Worm (Caenorhabditis elegans) whole organism, young adult: ENCODE data around the gene sym-4.

Experiments
- C06A6.2 ChIP-seq: fragments of 200-800 bp; sonication (Bioruptor generic); conservative IDR thresholded peaks from 2 replicates; pipeline ENCODE4 v1.3.6; 2022; ENCODE audit warnings: missing genetic modification characterization, missing compliant biosample characterization
- D2030.7 ChIP-seq: fragments of 200-800 bp; sonication (Bioruptor generic); IDR thresholded peaks from 2 replicates; pipeline ENCODE4 v1.3.6; 2022; ENCODE audit warnings: missing genetic modification reagents, missing genetic modification characterization, missing compliant biosample characterization
- F57A8.1 ChIP-seq: fragments of 200-800 bp; sonication (Bioruptor generic); optimal IDR thresholded peaks from 2 replicates; lab custom pipeline; 2018; ENCODE audit warnings: mild to moderate bottlenecking, missing genetic modification characterization, moderate library complexity, missing compliant biosample characterization
- K11D2.4 ChIP-seq: fragments of 200-800 bp; sonication (Bioruptor generic); IDR thresholded peaks from 2 replicates; pipeline ENCODE4 v1.3.6; 2022; ENCODE audit warnings: missing genetic modification reagents, missing genetic modification characterization, missing compliant biosample characterization
- K12H6.12 ChIP-seq: fragments of 200-800 bp; sonication (Bioruptor generic); optimal IDR thresholded peaks from 2 replicates; lab custom pipeline; 2018; ENCODE audit warnings: mild to moderate bottlenecking, missing genetic modification characterization, missing compliant biosample characterization
- Y56A3A.18 ChIP-seq: fragments of 200-800 bp; sonication (Bioruptor generic); IDR thresholded peaks from 2 replicates; pipeline ENCODE4 v1.3.6; 2022; ENCODE audit warnings: missing genetic modification reagents, missing genetic modification characterization, missing compliant biosample characterization
- aptf-2 ChIP-seq: fragments of 200-800 bp; sonication (Bioruptor generic); conservative IDR thresholded peaks from 2 replicates; pipeline ENCODE4 v1.3.6; 2022; ENCODE audit warnings: missing genetic modification reagents, missing genetic modification characterization, missing compliant biosample characterization
- attf-5 ChIP-seq: fragments of 200-800 bp; sonication (Bioruptor generic); optimal IDR thresholded peaks from 2 replicates; lab custom pipeline; 2018; ENCODE audit warnings: mild to moderate bottlenecking, missing genetic modification characterization, missing compliant biosample characterization
- ceh-27 ChIP-seq: fragments of 200-800 bp; sonication (Bioruptor generic); optimal IDR thresholded peaks from 2 replicates; lab custom pipeline; 2018; ENCODE audit warnings: mild to moderate bottlenecking, missing genetic modification characterization, moderate library complexity, missing compliant biosample characterization
- ceh-58 ChIP-seq: fragments of 200-800 bp; sonication (Bioruptor generic); IDR thresholded peaks from 2 replicates; pipeline ENCODE4 v1.3.6; 2022; ENCODE audit warnings: missing genetic modification characterization, missing compliant biosample characterization
- ceh-79 ChIP-seq: sonication (generic microtip); optimal IDR thresholded peaks from 2 replicates; lab custom pipeline; 2017; ENCODE audit warnings: mild to moderate bottlenecking, missing genetic modification characterization, missing compliant biosample characterization
- dox-1 ChIP-seq: fragments of 200-800 bp; sonication (Bioruptor generic); IDR thresholded peaks from 2 replicates; pipeline ENCODE4 v1.3.6; 2022; ENCODE audit warnings: missing genetic modification reagents, missing genetic modification characterization, missing compliant biosample characterization
- dpff-1 ChIP-seq: sonication (generic microtip); optimal IDR thresholded peaks from 2 replicates; lab custom pipeline; 2017; ENCODE audit warnings: mild to moderate bottlenecking, missing genetic modification characterization, missing compliant biosample characterization
- efl-1 ChIP-seq: fragments of 150-350 bp; optimal IDR thresholded peaks from 2 replicates; lab custom pipeline; 2014; ENCODE audit warnings: missing biosample characterization, missing genetic modification reagents, missing genetic modification characterization
- ekl-4 ChIP-seq: fragments of 200-800 bp; sonication (Bioruptor generic); IDR thresholded peaks from 2 replicates; pipeline ENCODE4 v1.3.6; 2022; ENCODE audit warnings: missing genetic modification reagents, missing genetic modification characterization, missing compliant biosample characterization
- gei-17 ChIP-seq: fragments of 200-800 bp; sonication (Bioruptor generic); optimal IDR thresholded peaks from 2 replicates; lab custom pipeline; 2018; ENCODE audit warnings: mild to moderate bottlenecking, missing genetic modification characterization, missing compliant biosample characterization
- him-1 ChIP-seq: sonication (generic microtip); optimal IDR thresholded peaks from 2 replicates; lab custom pipeline; 2016; ENCODE audit warnings: missing genotype, missing genetic modification reagents, missing genetic modification characterization, missing compliant biosample characterization
- hmg-1.2 ChIP-seq: fragments of 200-800 bp; sonication (Bioruptor generic); IDR thresholded peaks from 2 replicates; pipeline ENCODE4 v1.3.6; 2022; ENCODE audit warnings: missing genetic modification reagents, missing genetic modification characterization, missing compliant biosample characterization
- hrde-1 ChIP-seq: sonication (generic microtip); optimal IDR thresholded peaks from 2 replicates; lab custom pipeline; 2016; ENCODE audit warnings: missing genetic modification characterization, mild to moderate bottlenecking, missing compliant biosample characterization, moderate library complexity, missing genotype, missing genetic modification reagents, borderline replicate concordance
- hsf-1 ChIP-seq: fragments of 200-800 bp; sonication (Bioruptor generic); IDR thresholded peaks from 2 replicates; pipeline ENCODE4 v1.3.6; 2022; ENCODE audit warnings: missing genetic modification reagents, missing genetic modification characterization, missing compliant biosample characterization
- lin-26 ChIP-seq: fragments of 200-800 bp; sonication (Bioruptor generic); IDR thresholded peaks from 2 replicates; pipeline ENCODE4 v1.3.6; 2022; ENCODE audit warnings: missing genetic modification reagents, missing genetic modification characterization, missing compliant biosample characterization
- lsy-27 ChIP-seq: sonication (generic microtip); optimal IDR thresholded peaks from 2 replicates; lab custom pipeline; 2017; ENCODE audit warnings: missing genetic modification characterization, mild to moderate bottlenecking, missing compliant biosample characterization, antibody characterized with exemption, missing genotype, borderline replicate concordance; ENCODE audit not compliant: insufficient read depth
- madf-10 ChIP-seq: sonication (generic microtip); optimal IDR thresholded peaks from 2 replicates; lab custom pipeline; 2016; ENCODE audit warnings: mild to moderate bottlenecking, missing genetic modification characterization, missing compliant biosample characterization
- madf-3 ChIP-seq: fragments of 200-800 bp; sonication (Bioruptor generic); IDR thresholded peaks from 2 replicates; pipeline ENCODE4 v1.3.6; 2022; ENCODE audit warnings: missing genetic modification reagents, missing genetic modification characterization, missing compliant biosample characterization
- madf-6 ChIP-seq: fragments of 200-800 bp; sonication (Bioruptor generic); IDR thresholded peaks from 2 replicates; pipeline ENCODE4 v1.3.6; 2022; ENCODE audit warnings: missing genetic modification reagents, missing genetic modification characterization, missing compliant biosample characterization
- mxl-1 ChIP-seq: sonication (generic microtip); optimal IDR thresholded peaks from 2 replicates; lab custom pipeline; 2016; ENCODE audit warnings: missing genetic modification characterization, missing compliant biosample characterization
- nhr-120 ChIP-seq: fragments of 200-800 bp; sonication (Bioruptor generic); IDR thresholded peaks from 2 replicates; pipeline ENCODE4 v1.3.6; 2022; ENCODE audit warnings: missing genetic modification characterization, missing compliant biosample characterization
- nhr-80 ChIP-seq: sonication (generic microtip); optimal IDR thresholded peaks from 2 replicates; lab custom pipeline; 2016; ENCODE audit warnings: missing genetic modification characterization, missing compliant biosample characterization
- rcor-1 ChIP-seq: fragments of 200-800 bp; sonication (Bioruptor generic); IDR thresholded peaks from 2 replicates; pipeline ENCODE4 v1.3.6; 2022; ENCODE audit warnings: missing genetic modification reagents, missing genetic modification characterization, missing compliant biosample characterization
- snpc-4 ChIP-seq, 5 experiments: fragments of 150-350 bp in 1 of 5; sonication (generic microtip) in 4 of 5; optimal IDR thresholded peaks; 2 replicates each; lab custom pipeline; 2014 to 2018; ENCODE audit warnings: missing genetic modification characterization in 5 of 5, missing biosample characterization in 3 of 5, antibody characterized with exemption in 2 of 5, mild to moderate bottlenecking in 2 of 5, missing compliant biosample characterization in 2 of 5, missing genotype in 2 of 5, moderate library complexity in 2 of 5, missing genetic modification reagents in 1 of 5
- somi-1 ChIP-seq: fragments of 200-800 bp; sonication (Bioruptor generic); optimal IDR thresholded peaks from 2 replicates; lab custom pipeline; 2018; ENCODE audit warnings: mild to moderate bottlenecking, missing genetic modification characterization, missing compliant biosample characterization
- zfh-2 ChIP-seq: fragments of 200-800 bp; sonication (Bioruptor generic); conservative IDR thresholded peaks from 2 replicates; pipeline ENCODE4 v1.3.6; 2022; ENCODE audit warnings: missing genetic modification reagents, missing genetic modification characterization, missing compliant biosample characterization
- ztf-28 ChIP-seq: fragments of 200-800 bp; sonication (Bioruptor generic); IDR thresholded peaks from 2 replicates; pipeline ENCODE4 v1.3.6; 2022; ENCODE audit warnings: missing genetic modification reagents, missing genetic modification characterization, missing compliant biosample characterization
- ztf-3 ChIP-seq: fragments of 200-800 bp; sonication (Bioruptor generic); optimal IDR thresholded peaks from 2 replicates; lab custom pipeline; 2018; ENCODE audit warnings: mild to moderate bottlenecking, missing genetic modification characterization, missing compliant biosample characterization

sym-4 gene

ce11 chrX:14131476-14131875 is 37.9 kb downstream of the sym-4 start:
- TF ChIP-seq rcor-1 (no peak), D2030.7 (no peak), him-1 (no peak), ekl-4 (GFP tag; lab: Robert Waterston, UW) (no peak), aptf-2 (no peak), K12H6.12 (tag; lab: Kevin White, UChicago) (no peak), lin-26 (GFP tag; lab: Robert Waterston, UW) (no peak), ztf-3 (GFP tag; lab: Kevin White, UChicago) (no peak), nhr-120 (no peak), F57A8.1 (no peak), ceh-79 (tag; lab: Kevin White, UChicago) (no peak), dox-1 (GFP tag; lab: Robert Waterston, UW) (no peak), mxl-1 (tag; lab: Kevin White, UChicago) (no peak), ztf-28 (no peak), ceh-27 (GFP tag; lab: Kevin White, UChicago) (no peak)

ce11 chrX:14127291-14127922 is 42.0 kb downstream of the sym-4 start, which contains the start of gene F28H6.4:
TSS of gene F28H6.4 (plus strand) at chrX:14127872.
- TF ChIP-seq somi-1 (no peak), gei-17 (GFP tag; lab: Kevin White, UChicago) (no peak), efl-1 (peak; percentile 42), K11D2.4 (GFP tag; lab: Robert Waterston, UW) (no peak), madf-10 (peak; percentile 25), hrde-1 (tag; lab: Kevin White, UChicago) (no peak), hmg-1.2 (GFP tag; lab: Robert Waterston, UW) (peak; percentile 80; the same call in 1 of the 2 replicates), nhr-80 (tag; lab: Kevin White, UChicago) (peak; percentile 37), madf-3 (GFP tag; lab: Robert Waterston, UW) (no peak), madf-6 (GFP tag; lab: Robert Waterston, UW) (0 out of 2 replicates have a peak, but pooled peaks have one; percentile 26), attf-5 (peak; percentile 10), hsf-1 (GFP tag; lab: Robert Waterston, UW) (no peak), dox-1 (GFP tag; lab: Robert Waterston, UW) (peak; percentile 65), zfh-2 (peak; percentile 92), ceh-58 (GFP tag; lab: Robert Waterston, UW) (no peak), dpff-1 (tag; lab: Kevin White, UChicago) (no peak), lsy-27 (tag; lab: Kevin White, UChicago) (no peak), rcor-1 (no peak)

DNA sequence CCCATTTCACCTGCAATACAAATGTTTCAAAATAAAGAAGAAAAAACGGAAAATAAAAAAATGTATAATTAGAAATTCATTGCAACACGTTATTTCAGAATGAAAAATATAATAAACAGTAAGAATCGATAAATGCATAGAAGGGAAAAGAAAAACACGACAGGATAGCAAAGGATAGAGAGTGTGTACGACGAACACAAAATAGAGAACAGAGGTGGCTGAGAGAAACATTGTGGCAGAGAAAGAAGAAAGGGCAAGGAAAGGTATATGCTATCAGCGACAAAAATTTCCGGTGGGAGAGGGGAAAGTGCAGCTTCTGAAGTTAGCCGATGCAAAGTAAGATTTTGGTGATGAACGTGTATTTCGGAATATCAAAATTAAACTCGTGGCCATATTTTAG is 43.5 kb downstream of the sym-4 start, which contains the start of gene F28H6.6:
F28H6.6 (minus strand) TSS at position 10 of the 400 bp plus-strand sequence.
- TF ChIP-seq Y56A3A.18, result no peak
- TF ChIP-seq hmg-1.2 (GFP tag; lab: Robert Waterston, UW), result peak; percentile 12; the same call in 1 of the 2 replicates

DNA sequence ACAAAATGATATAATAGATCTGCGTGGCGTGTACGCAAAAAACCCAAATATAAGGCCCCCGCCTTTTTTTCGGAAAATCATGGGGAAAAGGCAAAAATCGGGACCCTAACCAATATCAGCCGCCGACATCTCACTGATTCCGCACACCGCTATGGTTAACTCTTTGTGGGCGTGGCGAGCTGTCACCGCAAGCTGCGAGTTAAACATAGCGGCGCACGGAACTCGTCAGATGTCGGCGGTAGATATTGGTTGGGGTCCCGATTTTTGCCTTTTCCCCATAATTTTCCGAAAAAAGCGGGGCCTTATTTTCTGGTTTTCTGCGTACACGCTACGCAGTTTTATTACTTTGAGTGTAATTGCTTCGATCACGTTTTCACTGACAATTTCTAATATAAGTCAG is 50.7 kb downstream of the sym-4 start:
- TF ChIP-seq hmg-1.2 (GFP tag; lab: Robert Waterston, UW) (peak; percentile 6; the same call in 1 of the 2 replicates), C06A6.2 (GFP tag; lab: Robert Waterston, UW) (no peak), snpc-4 (GFP tag; optimal IDR thresholded peaks at IDR 0.05; lab: Kevin White, UChicago) (no peak), snpc-4 (tag; optimal IDR thresholded peaks at IDR 0.05; lab: Kevin White, UChicago) (peak in 1 of 4 experiments; percentile 65)
